Worm (Caenorhabditis elegans) whole organism, L4 larva: ENCODE data around the gene acs-4.
A peak's percentile ranks its signal among the peaks of the same experiment; 100 is the strongest.

Experiments used
- F10B5.3 ChIP-seq: sonication (generic microtip); optimal IDR thresholded peaks from 2 replicates; lab custom pipeline; 2016; ENCODE audit warnings: mild to moderate bottlenecking, missing genetic modification characterization, missing compliant biosample characterization
- F44E2.7 ChIP-seq: fragments of 200-800 bp; sonication (Bioruptor generic); IDR thresholded peaks from 2 replicates; pipeline ENCODE4 v2.1.2; 2022; ENCODE audit warnings: missing genetic modification characterization, missing compliant biosample characterization
- T20F7.1 ChIP-seq: fragments of 200-800 bp; sonication (Bioruptor generic); optimal IDR thresholded peaks from 2 replicates; lab custom pipeline; 2018; ENCODE audit warnings: mild to moderate bottlenecking, missing genetic modification characterization, missing compliant biosample characterization
- T26A8.4 ChIP-seq: fragments of 200-800 bp; sonication (Bioruptor generic); IDR thresholded peaks from 2 replicates; pipeline ENCODE4 v1.3.6; 2022; ENCODE audit warnings: missing genetic modification characterization, missing compliant biosample characterization
- Y105C5A.15 ChIP-seq: fragments of 200-800 bp; sonication (Bioruptor generic); IDR thresholded peaks from 2 replicates; pipeline ENCODE4 v1.3.6; 2022; ENCODE audit warnings: missing genetic modification characterization, missing compliant biosample characterization
- Y5F2A.4 ChIP-seq: fragments of 200-800 bp; sonication (Bioruptor generic); optimal IDR thresholded peaks from 2 replicates; lab custom pipeline; 2018; ENCODE audit warnings: mild to moderate bottlenecking, missing genetic modification characterization, missing compliant biosample characterization
- Y75B8A.6 ChIP-seq: fragments of 200-800 bp; sonication (Bioruptor generic); IDR thresholded peaks from 2 replicates; pipeline ENCODE4 v1.3.6; 2022; ENCODE audit warnings: missing genetic modification reagents, missing genetic modification characterization, missing compliant biosample characterization
- aha-1 ChIP-seq: fragments of 150-350 bp; peaks from one replicate; lab custom pipeline; 2014; ENCODE audit warnings: missing biosample characterization, missing genetic modification characterization
- ama-1 ChIP-seq: fragments of 150-350 bp; optimal IDR thresholded peaks from 2 replicates; lab custom pipeline; 2014; ENCODE audit warnings: inconsistent platforms, mixed read lengths
- attf-4 ChIP-seq: sonication (generic microtip); optimal IDR thresholded peaks from 3 replicates; lab custom pipeline; 2017; ENCODE audit warnings: missing biosample characterization, missing genetic modification characterization
- ceh-20 ChIP-seq: fragments of 200-800 bp; sonication (Bioruptor generic); IDR thresholded peaks from 2 replicates; pipeline ENCODE4 v1.3.6; 2022; ENCODE audit warnings: missing genetic modification reagents, missing genetic modification characterization, missing compliant biosample characterization
- ceh-44 ChIP-seq: fragments of 200-800 bp; sonication (Bioruptor generic); IDR thresholded peaks from 2 replicates; pipeline ENCODE4 v1.3.6; 2022; ENCODE audit warnings: missing genetic modification reagents, missing genetic modification characterization, missing compliant biosample characterization
- ces-1 ChIP-seq: fragments of 150-350 bp; sonication (generic microtip); optimal IDR thresholded peaks from 4 replicates; lab custom pipeline; 2014; ENCODE audit warnings: missing biosample characterization, missing genetic modification reagents, missing genetic modification characterization
- cey-2 ChIP-seq: sonication (generic microtip); optimal IDR thresholded peaks from 3 replicates; lab custom pipeline; 2017; ENCODE audit warnings: missing genetic modification characterization, mild to moderate bottlenecking, missing compliant biosample characterization, antibody characterized with exemption, borderline replicate concordance; ENCODE audit not compliant: insufficient read depth
- ctbp-1 ChIP-seq: fragments of 200-800 bp; sonication (Bioruptor generic); IDR thresholded peaks from 2 replicates; pipeline ENCODE4 v1.3.6; 2022; ENCODE audit warnings: missing genetic modification reagents, missing genetic modification characterization, missing compliant biosample characterization
- daf-16 ChIP-seq, 3 experiments: sonication (generic microtip); optimal IDR thresholded peaks; 2 replicates each; lab custom pipeline; 2016 to 2017; ENCODE audit warnings: missing genetic modification characterization in 3 of 3, missing genetic modification reagents in 3 of 3, mild to moderate bottlenecking in 2 of 3, missing compliant biosample characterization in 2 of 3, missing biosample characterization in 1 of 3, moderate library complexity in 1 of 3
- daf-8 ChIP-seq: fragments of 200-800 bp; sonication (Bioruptor generic); IDR thresholded peaks from 2 replicates; pipeline ENCODE4 v1.3.6; 2022; ENCODE audit warnings: missing genetic modification characterization, missing compliant biosample characterization
- dmd-6 ChIP-seq: fragments of 200-800 bp; sonication (Bioruptor generic); IDR thresholded peaks from 2 replicates; pipeline ENCODE4 v1.3.6; 2022; ENCODE audit warnings: missing genetic modification reagents, missing genetic modification characterization, missing compliant biosample characterization
- dmd-8 ChIP-seq: fragments of 200-800 bp; sonication (Bioruptor generic); IDR thresholded peaks from 2 replicates; pipeline ENCODE4 v1.3.6; 2022; ENCODE audit warnings: missing genetic modification characterization, missing compliant biosample characterization
- egl-43 ChIP-seq: fragments of 200-800 bp; sonication (Bioruptor generic); IDR thresholded peaks from 2 replicates; pipeline ENCODE4 v1.3.6; 2022; ENCODE audit warnings: missing genetic modification reagents, missing genetic modification characterization, missing compliant biosample characterization
- gei-8 ChIP-seq: fragments of 200-800 bp; sonication (Bioruptor generic); optimal IDR thresholded peaks from 2 replicates; lab custom pipeline; 2018; ENCODE audit warnings: mild to moderate bottlenecking, missing genetic modification characterization, missing compliant biosample characterization
- hif-1 ChIP-seq, 2 experiments: sonication (generic microtip); optimal IDR thresholded peaks; 2 replicates each; lab custom pipeline; 2016 to 2017; ENCODE audit warnings: missing compliant biosample characterization in 2 of 2, missing genetic modification characterization in 2 of 2, missing genetic modification reagents in 2 of 2, missing genotype in 2 of 2, mild to moderate bottlenecking in 1 of 2
- lim-7 ChIP-seq: fragments of 200-800 bp; sonication (Bioruptor generic); IDR thresholded peaks from 2 replicates; pipeline ENCODE4 v1.3.6; 2022; ENCODE audit warnings: missing genetic modification characterization, missing compliant biosample characterization
- lin-1 ChIP-seq: fragments of 200-800 bp; sonication (Bioruptor generic); IDR thresholded peaks from 2 replicates; pipeline ENCODE4 v1.3.6; 2022; ENCODE audit warnings: missing genetic modification reagents, missing genetic modification characterization, missing compliant biosample characterization
- lin-13 ChIP-seq: fragments of 150-350 bp; optimal IDR thresholded peaks from 2 replicates; lab custom pipeline; 2014; ENCODE audit warnings: missing biosample characterization, missing genetic modification reagents, missing genetic modification characterization
- madf-5 ChIP-seq, 2 experiments: fragments of 200-800 bp; sonication (Bioruptor generic); IDR thresholded peaks; 2 replicates each; pipeline ENCODE4 v1.3.6; 2022; ENCODE audit warnings: missing compliant biosample characterization in 2 of 2, missing genetic modification characterization in 2 of 2
- madf-9 ChIP-seq: fragments of 200-800 bp; sonication (Bioruptor generic); conservative IDR thresholded peaks from 2 replicates; pipeline ENCODE4 v1.3.6; 2022; ENCODE audit warnings: missing genetic modification reagents, missing genetic modification characterization, missing compliant biosample characterization
- mep-1 ChIP-seq: fragments of 150-350 bp; sonication (generic microtip); optimal IDR thresholded peaks from 3 replicates; lab custom pipeline; 2014; ENCODE audit warnings: missing biosample characterization, missing genetic modification characterization
- mxl-3 ChIP-seq: fragments of 200-800 bp; sonication (Bioruptor generic); optimal IDR thresholded peaks from 2 replicates; lab custom pipeline; 2018; ENCODE audit warnings: mild to moderate bottlenecking, missing genetic modification characterization, missing compliant biosample characterization
- nhr-25 ChIP-seq: sonication (generic microtip); optimal IDR thresholded peaks from 2 replicates; lab custom pipeline; 2017; ENCODE audit warnings: missing genetic modification characterization, mild to moderate bottlenecking, missing compliant biosample characterization, antibody characterized with exemption, moderate library complexity, borderline replicate concordance; ENCODE audit not compliant: insufficient read depth
- nhr-41 ChIP-seq: fragments of 200-800 bp; sonication (Bioruptor generic); IDR thresholded peaks from 2 replicates; pipeline ENCODE4 v1.3.6; 2022; ENCODE audit warnings: missing genetic modification reagents, missing genetic modification characterization, missing compliant biosample characterization
- nhr-48 ChIP-seq: sonication (generic microtip); optimal IDR thresholded peaks from 2 replicates; lab custom pipeline; 2016; ENCODE audit warnings: mild to moderate bottlenecking, missing genetic modification characterization, missing compliant biosample characterization
- nhr-77 ChIP-seq: fragments of 150-350 bp; optimal IDR thresholded peaks from 2 replicates; lab custom pipeline; 2014; ENCODE audit warnings: missing biosample characterization, missing genetic modification characterization
- pha-4 ChIP-seq, 2 experiments: fragments of 150-350 bp in 1 of 2; fragments of 200-800 bp in 1 of 2; sonication (Bioruptor generic) in 1 of 2; IDR thresholded peaks in 1 of 2; optimal IDR thresholded peaks in 1 of 2; 2 replicates each; pipeline versions ENCODE4 v1.3.6 to Lab custom; 2014 to 2022; ENCODE audit warnings: missing genetic modification characterization in 2 of 2, missing genetic modification reagents in 2 of 2, missing biosample characterization in 1 of 2, missing compliant biosample characterization in 1 of 2
- pqm-1 ChIP-seq: sonication (generic microtip); optimal IDR thresholded peaks from 2 replicates; lab custom pipeline; 2017; ENCODE audit warnings: missing biosample characterization, missing genetic modification characterization
- rbr-2 ChIP-seq: sonication (generic microtip); optimal IDR thresholded peaks from 2 replicates; lab custom pipeline; 2016; ENCODE audit warnings: missing genotype, missing genetic modification characterization, missing compliant biosample characterization
- saeg-2 ChIP-seq: fragments of 200-800 bp; sonication (Bioruptor generic); IDR thresholded peaks from 2 replicates; pipeline ENCODE4 v1.3.6; 2022; ENCODE audit warnings: missing genetic modification reagents, missing genetic modification characterization, missing compliant biosample characterization
- skn-1 ChIP-seq: fragments of 150-350 bp; optimal IDR thresholded peaks from 2 replicates; lab custom pipeline; 2014; ENCODE audit warnings: missing biosample characterization, missing genetic modification characterization
- tag-97 ChIP-seq: fragments of 200-800 bp; sonication (Bioruptor generic); IDR thresholded peaks from 2 replicates; pipeline ENCODE4 v1.3.6; 2022; ENCODE audit warnings: missing genetic modification characterization, missing compliant biosample characterization
- unc-39 ChIP-seq: sonication (generic microtip); optimal IDR thresholded peaks from 2 replicates; lab custom pipeline; 2017; ENCODE audit warnings: missing biosample characterization, missing genetic modification characterization
- unc-62 ChIP-seq, 3 experiments: fragments of 150-350 bp in 1 of 3; sonication (generic microtip); optimal IDR thresholded peaks in 2 of 3; peaks in 1 of 3; 1 replicate in 1 of 3; 2 replicates in 2 of 3; lab custom pipeline; 2014 to 2017; ENCODE audit warnings: missing biosample characterization in 3 of 3, missing genetic modification characterization in 3 of 3, missing genetic modification reagents in 3 of 3, missing genotype in 1 of 3
- zag-1 ChIP-seq: fragments of 150-350 bp; optimal IDR thresholded peaks from 2 replicates; lab custom pipeline; 2014; ENCODE audit warnings: missing biosample characterization, missing genetic modification characterization
- zfp-3 ChIP-seq: fragments of 200-800 bp; sonication (Bioruptor generic); conservative IDR thresholded peaks from 2 replicates; pipeline ENCODE4 v1.3.6; 2022; ENCODE audit warnings: missing genetic modification reagents, missing genetic modification characterization, missing compliant biosample characterization
- zip-2 ChIP-seq: fragments of 150-350 bp; optimal IDR thresholded peaks from 2 replicates; lab custom pipeline; 2014; ENCODE audit warnings: missing biosample characterization, missing genetic modification characterization

Gene acs-4

DNA sequence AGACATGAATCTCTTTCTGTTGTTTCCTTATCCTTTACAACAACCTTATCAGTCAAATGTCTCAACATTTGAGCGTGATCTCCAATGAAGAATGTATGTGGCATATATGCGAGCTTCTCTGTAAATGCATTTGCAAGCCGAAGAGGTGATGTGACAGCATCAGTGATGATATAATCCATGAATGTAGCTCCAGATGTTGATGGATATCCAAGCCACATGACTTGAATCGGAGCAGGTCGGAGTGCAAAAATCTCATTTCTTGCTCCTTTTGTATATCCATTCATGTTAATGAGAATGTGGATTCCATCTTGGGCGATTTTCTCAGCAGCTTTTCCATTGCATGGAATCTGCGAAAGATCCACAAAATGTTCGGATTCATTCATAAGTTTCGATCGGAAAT, 19.4 kb upstream of the acs-4 start:
- TF ChIP-seq aha-1 (tag; lab: Kevin White, UChicago) (peak; percentile 77), nhr-25 (no peak)

DNA sequence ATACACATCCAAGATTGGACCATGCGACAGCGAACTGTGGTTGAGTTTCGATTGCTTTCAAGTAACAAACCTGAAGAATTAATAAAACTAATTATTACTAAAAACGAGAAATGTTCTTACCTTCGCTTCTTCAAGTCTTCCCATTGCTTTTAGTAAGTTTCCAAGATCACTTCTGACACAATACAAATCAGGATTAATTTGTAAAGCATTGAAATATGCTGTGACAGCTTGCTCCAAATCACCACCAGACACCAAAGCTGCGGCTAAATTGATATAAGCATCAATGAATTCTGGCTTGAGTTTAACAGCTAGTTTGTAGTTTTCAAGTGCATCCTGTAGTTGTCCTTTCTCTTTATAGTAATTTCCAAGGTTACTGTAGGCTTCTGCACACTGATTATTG, 17.5 kb upstream of the acs-4 start:
- TF ChIP-seq unc-62 (GFP tag; optimal IDR thresholded peaks at IDR 0.05 in 1 of 2; lab: Kevin White, UChicago): peak in 1 of 2 experiments; percentile 54
- TF ChIP-seq unc-62 (tag; optimal IDR thresholded peaks at IDR 0.05; lab: Kevin White, UChicago): no peak
- no peak for TF ChIP-seq lim-7
- TF ChIP-seq aha-1 (tag; lab: Kevin White, UChicago): peak; percentile 91

ce11 chrIII:7152569-7152968, 15.1 kb upstream of the acs-4 start:
- no peak for TF ChIP-seq nhr-77 (tag; lab: Kevin White, UChicago)
- no peak for TF ChIP-seq daf-16 (GFP tag; optimal IDR thresholded peaks at IDR 0.05; lab: Kevin White, UChicago)
- no peak for TF ChIP-seq daf-16 (tag; optimal IDR thresholded peaks at IDR 0.05; lab: Kevin White, UChicago)
- TF ChIP-seq ces-1: no peak
- TF ChIP-seq madf-5 (GFP tag; IDR thresholded peaks at IDR 0.05; lab: Robert Waterston, UW): no peak
- TF ChIP-seq zag-1 (tag; lab: Kevin White, UChicago): no peak
- no peak for TF ChIP-seq skn-1 (tag; lab: Kevin White, UChicago)
- TF ChIP-seq lim-7: no peak
- no peak for TF ChIP-seq tag-97 (GFP tag; lab: Robert Waterston, UW)
- no peak for TF ChIP-seq rbr-2
- TF ChIP-seq mep-1 (tag; lab: Kevin White, UChicago): peak; percentile 2
- no peak for TF ChIP-seq Y5F2A.4 (GFP tag; lab: Kevin White, UChicago)
- TF ChIP-seq nhr-48: no peak
- TF ChIP-seq F44E2.7 (GFP tag; lab: Robert Waterston, UW): no peak
- no peak for TF ChIP-seq egl-43 (GFP tag; lab: Robert Waterston, UW)
- TF ChIP-seq nhr-41: no peak
- TF ChIP-seq saeg-2 (GFP tag; lab: Robert Waterston, UW): no peak
- no peak for TF ChIP-seq Y105C5A.15
- TF ChIP-seq ctbp-1 (GFP tag; lab: Robert Waterston, UW): 0 out of 2 replicates have a peak, but pooled peaks have one; percentile 37
- TF ChIP-seq T20F7.1 (GFP tag; lab: Kevin White, UChicago): no peak
- TF ChIP-seq F10B5.3 (tag; lab: Kevin White, UChicago): no peak
- TF ChIP-seq unc-39 (tag; lab: Kevin White, UChicago): no peak
- TF ChIP-seq madf-9: no peak
- 0 out of 2 replicates have a peak, but pooled peaks have one; percentile 7 for TF ChIP-seq T26A8.4 (GFP tag; lab: Robert Waterston, UW)
- no peak for TF ChIP-seq pqm-1 (tag; lab: Kevin White, UChicago)
- no peak for TF ChIP-seq ceh-44 (GFP tag; lab: Robert Waterston, UW)
- no peak for TF ChIP-seq ama-1 (lab: Kevin White, UChicago)
- no peak for TF ChIP-seq daf-8
- TF ChIP-seq, all 104 proteins: peak for 3

ce11 chrIII:7153747-7154238, 13.8 kb upstream of the acs-4 start, which contains the start of gene ogt-1:
Gene ogt-1, minus strand, starts transcription at chrIII:7153797.
- TF ChIP-seq madf-5 (GFP tag; IDR thresholded peaks at IDR 0.05; lab: Robert Waterston, UW) (no peak), lim-7 (no peak), ceh-20 (peak; percentile 54; the same call in 1 of the 2 replicates), nhr-41 (no peak), gei-8 (GFP tag; lab: Kevin White, UChicago) (no peak), rbr-2 (peak; percentile 85), lin-1 (GFP tag; lab: Robert Waterston, UW) (peak; percentile 31; the same call in 1 of the 2 replicates), cey-2 (tag; lab: Kevin White, UChicago) (peak; percentile 43), zip-2 (no peak), ama-1 (lab: Kevin White, UChicago) (no peak), Y5F2A.4 (GFP tag; lab: Kevin White, UChicago) (no peak), zfp-3 (no peak), attf-4 (tag; lab: Kevin White, UChicago) (no peak), hif-1 (tag; optimal IDR thresholded peaks at IDR 0.05; lab: Kevin White, UChicago) (peak in 1 of 2 experiments; percentile 65), nhr-77 (tag; lab: Kevin White, UChicago) (peak; percentile 17), pha-4 (GFP tag; IDR thresholded peaks at IDR 0.05; lab: Robert Waterston, UW) (peak; percentile 65; the same call in 1 of the 2 replicates), pha-4 (tag; optimal IDR thresholded peaks at IDR 0.05; lab: Kevin White, UChicago) (peak; percentile 91), Y105C5A.15 (no peak), dmd-8 (GFP tag; lab: Robert Waterston, UW) (no peak), mxl-3 (no peak), Y75B8A.6 (GFP tag; lab: Robert Waterston, UW) (no peak), lin-13 (GFP tag; lab: Kevin White, UChicago) (peak; percentile 28), dmd-6 (peak; percentile 79)
